Fruit fly (Drosophila melanogaster) whole organism, embryonic: Measurements from ENCODE around the gene CG34301.

Experiments used
- CG10959 ChIP-seq: fragments of 200-800 bp; sonication (Bioruptor generic); IDR thresholded peaks from 2 replicates; pipeline ENCODE4 v1.3.6; 2022; ENCODE audit warnings: missing biosample characterization, missing genetic modification characterization
- CG11093 ChIP-seq: fragments of 200-800 bp; sonication (Bioruptor generic); IDR thresholded peaks from 3 replicates; pipeline ENCODE4 v1.3.6; 2022; ENCODE audit warnings: missing biosample characterization, missing genetic modification characterization
- CG12299 ChIP-seq: fragments of 200-800 bp; sonication (Bioruptor generic); optimal IDR thresholded peaks from 2 replicates; lab custom pipeline; 2018; ENCODE audit warnings: missing biosample characterization, mild to moderate bottlenecking, missing genetic modification characterization
- CG13775 ChIP-seq: fragments of 200-800 bp; sonication (Bioruptor generic); optimal IDR thresholded peaks from 3 replicates; lab custom pipeline; 2017; ENCODE audit warnings: missing biosample characterization, mild to moderate bottlenecking, missing genetic modification characterization
- CG13894 ChIP-seq: fragments of 200-800 bp; sonication (Bioruptor generic); optimal IDR thresholded peaks from 3 replicates; lab custom pipeline; 2018; ENCODE audit warnings: missing biosample characterization, mild to moderate bottlenecking, missing genetic modification characterization, moderate library complexity
- CG14965 ChIP-seq: fragments of 200-800 bp; sonication (Bioruptor generic); optimal IDR thresholded peaks from 2 replicates; lab custom pipeline; 2016; ENCODE audit warnings: missing biosample characterization, missing genetic modification characterization, borderline replicate concordance
- CG15269 ChIP-seq: fragments of 200-800 bp; sonication (Bioruptor generic); optimal IDR thresholded peaks from 2 replicates; lab custom pipeline; 2018; ENCODE audit warnings: missing biosample characterization, mild to moderate bottlenecking, missing genetic modification characterization, moderate library complexity
- CG17612 ChIP-seq: fragments of 200-800 bp; sonication (Bioruptor generic); IDR thresholded peaks from 2 replicates; pipeline ENCODE4 v1.3.6; 2022; ENCODE audit warnings: missing biosample characterization, missing genetic modification characterization
- CG2120 ChIP-seq: fragments of 200-800 bp; sonication (Bioruptor generic); optimal IDR thresholded peaks from 3 replicates; lab custom pipeline; 2016; ENCODE audit warnings: missing biosample characterization, missing genetic modification characterization
- CG2678 ChIP-seq: fragments of 200-800 bp; sonication (Bioruptor generic); optimal IDR thresholded peaks from 3 replicates; lab custom pipeline; 2019; ENCODE audit warnings: missing biosample characterization, mild to moderate bottlenecking, missing genetic modification characterization, moderate library complexity
- CG2712 ChIP-seq: fragments of 200-800 bp; optimal IDR thresholded peaks from 3 replicates; lab custom pipeline; 2019; ENCODE audit warnings: missing biosample characterization, mild to moderate bottlenecking, missing genetic modification characterization, moderate library complexity
- CG31365 ChIP-seq: fragments of 200-800 bp; sonication (Bioruptor generic); optimal IDR thresholded peaks from 2 replicates; lab custom pipeline; 2018; ENCODE audit warnings: missing biosample characterization, mild to moderate bottlenecking, missing genetic modification characterization
- CG33213 ChIP-seq: fragments of 200-800 bp; sonication (Bioruptor generic); optimal IDR thresholded peaks from 3 replicates; lab custom pipeline; 2016; ENCODE audit warnings: missing biosample characterization, missing genetic modification characterization
- CG33557 ChIP-seq: fragments of 200-800 bp; sonication (Bioruptor generic); optimal IDR thresholded peaks from 2 replicates; lab custom pipeline; 2019; ENCODE audit warnings: missing biosample characterization, mild to moderate bottlenecking, missing genetic modification characterization, moderate library complexity
- CG3407 ChIP-seq: fragments of 200-800 bp; sonication (Bioruptor generic); optimal IDR thresholded peaks from 2 replicates; lab custom pipeline; 2018; ENCODE audit warnings: missing biosample characterization, mild to moderate bottlenecking, missing genetic modification characterization
- CG4328 ChIP-seq: fragments of 200-800 bp; sonication (Bioruptor generic); optimal IDR thresholded peaks from 3 replicates; lab custom pipeline; 2017; ENCODE audit warnings: missing biosample characterization, missing genetic modification reagents, missing genetic modification characterization
- CG5245 ChIP-seq: fragments of 200-800 bp; sonication (Bioruptor generic); optimal IDR thresholded peaks from 3 replicates; lab custom pipeline; 2016; ENCODE audit warnings: missing biosample characterization, missing genetic modification characterization
- CG7357 ChIP-seq: fragments of 200-800 bp; sonication (Bioruptor generic); IDR thresholded peaks from 3 replicates; pipeline ENCODE4 v1.3.6; 2022; ENCODE audit warnings: missing biosample characterization, missing genetic modification characterization
- CG7963 ChIP-seq: fragments of 200-800 bp; sonication (Bioruptor generic); IDR thresholded peaks from 3 replicates; pipeline ENCODE4 v1.3.6; 2022; ENCODE audit warnings: missing biosample characterization, missing genetic modification characterization; ENCODE audit not compliant: partially characterized antibody
- CG9817 ChIP-seq: fragments of 200-800 bp; sonication (Bioruptor generic); optimal IDR thresholded peaks from 2 replicates; lab custom pipeline; 2018; ENCODE audit warnings: missing biosample characterization, mild to moderate bottlenecking, missing genetic modification characterization, moderate library complexity
- Gsc ChIP-seq: fragments of 200-800 bp; sonication (Bioruptor generic); IDR thresholded peaks from 2 replicates; pipeline ENCODE4 v1.3.6; 2022; ENCODE audit warnings: missing biosample characterization, missing genetic modification characterization
- HLH4C ChIP-seq: fragments of 200-800 bp; sonication (Bioruptor generic); IDR thresholded peaks from 3 replicates; pipeline ENCODE4 v1.3.6; 2022; ENCODE audit warnings: missing biosample characterization, missing genetic modification characterization; ENCODE audit not compliant: partially characterized antibody
- NfI ChIP-seq: fragments of 200-800 bp; sonication (Bioruptor generic); optimal IDR thresholded peaks from 3 replicates; lab custom pipeline; 2018; ENCODE audit warnings: missing biosample characterization, mild to moderate bottlenecking, missing genetic modification characterization, moderate library complexity
- Rfx ChIP-seq: fragments of 200-800 bp; sonication (Bioruptor generic); IDR thresholded peaks from 2 replicates; pipeline ENCODE4 v1.3.6; 2022; ENCODE audit warnings: missing biosample characterization, missing genetic modification characterization
- Spps ChIP-seq: fragments of 200-800 bp; sonication (Bioruptor generic); optimal IDR thresholded peaks from 2 replicates; lab custom pipeline; 2018; ENCODE audit warnings: missing biosample characterization, mild to moderate bottlenecking, missing genetic modification characterization
- TFAM ChIP-seq: fragments of 200-800 bp; sonication (Bioruptor generic); optimal IDR thresholded peaks from 2 replicates; lab custom pipeline; 2017; ENCODE audit warnings: missing biosample characterization, missing genetic modification characterization, inconsistent platforms
- az2 ChIP-seq: fragments of 200-800 bp; sonication (Bioruptor generic); optimal IDR thresholded peaks from 3 replicates; lab custom pipeline; 2016; ENCODE audit warnings: missing biosample characterization, missing genetic modification characterization
- bcd ChIP-seq: fragments of 200-800 bp; sonication (Bioruptor generic); optimal IDR thresholded peaks from 2 replicates; lab custom pipeline; 2017; ENCODE audit warnings: missing biosample characterization, mild to moderate bottlenecking, missing genetic modification characterization
- caup ChIP-seq: fragments of 200-800 bp; sonication (Bioruptor generic); optimal IDR thresholded peaks from 3 replicates; lab custom pipeline; 2017; ENCODE audit warnings: missing biosample characterization, mild to moderate bottlenecking, missing genetic modification characterization, moderate library complexity; ENCODE audit not compliant: severe bottlenecking
- ci ChIP-seq: fragments of 200-800 bp; sonication (Bioruptor generic); IDR thresholded peaks from 3 replicates; pipeline ENCODE4 v1.3.6; 2022; ENCODE audit warnings: missing biosample characterization, missing genetic modification characterization
- crol ChIP-seq: fragments of 200-800 bp; sonication (Bioruptor generic); IDR thresholded peaks from 2 replicates; pipeline ENCODE4 v1.3.6; 2022; ENCODE audit warnings: missing biosample characterization, missing genetic modification characterization
- ewg ChIP-seq: fragments of 200-800 bp; sonication (Bioruptor generic); optimal IDR thresholded peaks from 3 replicates; lab custom pipeline; 2017; ENCODE audit warnings: mild to moderate bottlenecking, missing biosample characterization, missing genetic modification reagents, missing genetic modification characterization
- gem ChIP-seq: fragments of 200-800 bp; sonication (Bioruptor generic); optimal IDR thresholded peaks from 2 replicates; lab custom pipeline; 2019; ENCODE audit warnings: missing biosample characterization, mild to moderate bottlenecking, missing genetic modification characterization, moderate library complexity
- gfzf ChIP-seq: fragments of 200-800 bp; sonication (Bioruptor generic); optimal IDR thresholded peaks from 2 replicates; lab custom pipeline; 2016; ENCODE audit warnings: missing biosample characterization, mild to moderate bottlenecking, missing genetic modification characterization, moderate library complexity
- gro ChIP-seq: fragments of 200-800 bp; sonication (Bioruptor generic); optimal IDR thresholded peaks from 2 replicates; lab custom pipeline; 2016; ENCODE audit warnings: missing biosample characterization, missing genetic modification characterization
- insv ChIP-seq, 2 experiments: fragments of 200-800 bp; sonication (Bioruptor generic); optimal IDR thresholded peaks; 3 replicates each; lab custom pipeline; 2016 to 2018; ENCODE audit warnings: missing biosample characterization in 2 of 2, missing genetic modification characterization in 2 of 2
- jigr1 ChIP-seq: fragments of 200-800 bp; sonication (Bioruptor generic); IDR thresholded peaks from 3 replicates; pipeline ENCODE4 v1.3.6; 2022; ENCODE audit warnings: missing biosample characterization, missing genetic modification characterization
- lbe ChIP-seq: fragments of 200-800 bp; sonication (Bioruptor generic); optimal IDR thresholded peaks from 2 replicates; lab custom pipeline; 2016; ENCODE audit warnings: missing biosample characterization, mild to moderate bottlenecking, missing genetic modification characterization
- lola ChIP-seq, 3 experiments: fragments of >200 bp in 2 of 3; fragments of 200-800 bp in 1 of 3; sonication (Bioruptor generic) in 1 of 3; optimal IDR thresholded peaks; 2 replicates each; lab custom pipeline; 2017 to 2019; ENCODE audit warnings: missing biosample characterization in 3 of 3, missing genetic modification characterization in 3 of 3, mild to moderate bottlenecking in 1 of 3, moderate library complexity in 1 of 3
- mam ChIP-seq: fragments of 200-800 bp; sonication (Bioruptor generic); optimal IDR thresholded peaks from 3 replicates; lab custom pipeline; 2016; ENCODE audit warnings: missing biosample characterization, missing genetic modification characterization
- nau ChIP-seq: fragments of 200-800 bp; sonication (Bioruptor generic); optimal IDR thresholded peaks from 3 replicates; lab custom pipeline; 2017; ENCODE audit warnings: missing biosample characterization, mild to moderate bottlenecking, missing genetic modification characterization, missing genetic modification reagents
- nom ChIP-seq: fragments of 200-800 bp; sonication (Bioruptor generic); optimal IDR thresholded peaks from 2 replicates; lab custom pipeline; 2017; ENCODE audit warnings: missing biosample characterization, missing genetic modification characterization, mild to moderate bottlenecking, moderate library complexity, missing genetic modification reagents
- p53 ChIP-seq: fragments of 200-800 bp; sonication (Bioruptor generic); optimal IDR thresholded peaks from 2 replicates; lab custom pipeline; 2016; ENCODE audit warnings: missing biosample characterization, missing genetic modification characterization
- psq ChIP-seq: fragments of 200-800 bp; sonication (Bioruptor generic); optimal IDR thresholded peaks from 2 replicates; lab custom pipeline; 2017; ENCODE audit warnings: missing biosample characterization, missing genetic modification characterization
- pum ChIP-seq: fragments of 200-800 bp; sonication (Bioruptor generic); optimal IDR thresholded peaks from 2 replicates; lab custom pipeline; 2016; ENCODE audit warnings: missing biosample characterization, missing genetic modification characterization
- sens-2 ChIP-seq: fragments of 200-800 bp; sonication (Bioruptor generic); IDR thresholded peaks from 2 replicates; pipeline ENCODE4 v1.3.6; 2022; ENCODE audit warnings: missing biosample characterization, missing genetic modification characterization
- so ChIP-seq: fragments of 200-800 bp; sonication (Bioruptor generic); IDR thresholded peaks from 3 replicates; pipeline ENCODE4 v1.3.6; 2022; ENCODE audit warnings: missing biosample characterization, missing genetic modification characterization
- sr ChIP-seq: fragments of 200-800 bp; sonication (Bioruptor generic); IDR thresholded peaks from 3 replicates; pipeline ENCODE4 v1.3.6; 2022; ENCODE audit warnings: missing biosample characterization, missing genetic modification characterization
- tgo ChIP-seq: fragments of 200-800 bp; sonication (Bioruptor generic); IDR thresholded peaks from 3 replicates; pipeline ENCODE4 v1.3.6; 2022; ENCODE audit warnings: missing biosample characterization, missing genetic modification characterization
- trem ChIP-seq: fragments of 200-800 bp; optimal IDR thresholded peaks from 3 replicates; lab custom pipeline; 2019; ENCODE audit warnings: missing biosample characterization, mild to moderate bottlenecking, missing genetic modification characterization, moderate library complexity

The CG34301 gene

dm6 chr3R:8819551-8820057 is 46.4 kb downstream of the CG34301 start (continued):
- TF ChIP-seq NfI (GFP tag; lab: Kevin White, UChicago): no peak
- TF ChIP-seq sens-2: no peak
- no peak for TF ChIP-seq CG7963 (GFP tag; lab: Robert Waterston, UW)
- TF ChIP-seq CG13775 (GFP tag; lab: Kevin White, UChicago): no peak
- TF ChIP-seq CG11093 (GFP tag; lab: Robert Waterston, UW): no peak
- TF ChIP-seq CG33213: peak; percentile 35
- peak; percentile 20 for TF ChIP-seq nau
- no peak for TF ChIP-seq TFAM (GFP tag; lab: Kevin White, UChicago)
- TF ChIP-seq tgo (GFP tag; lab: Robert Waterston, UW): no peak
- no peak for TF ChIP-seq CG17612 (GFP tag; lab: Robert Waterston, UW)
- TF ChIP-seq p53: no peak
- TF ChIP-seq ci (GFP tag; lab: Robert Waterston, UW): peak; percentile 59; the same call in 2 of the 3 replicates
- no peak for TF ChIP-seq gro (GFP tag; lab: Kevin White, UChicago)
- no peak for TF ChIP-seq crol (GFP tag; lab: Robert Waterston, UW)
- TF ChIP-seq CG2712 (tag; lab: Kevin White, UChicago): no peak
- TF ChIP-seq HLH4C (GFP tag; lab: Robert Waterston, UW): no peak
- TF ChIP-seq trem (tag; lab: Kevin White, UChicago): no peak
- no peak for TF ChIP-seq pum (GFP tag; lab: Kevin White, UChicago)
- TF ChIP-seq jigr1 (GFP tag; lab: Robert Waterston, UW): no peak
- no peak for TF ChIP-seq CG10959 (GFP tag; lab: Robert Waterston, UW)
- TF ChIP-seq psq (GFP tag; lab: Kevin White, UChicago): no peak
- TF ChIP-seq Spps (tag; lab: Kevin White, UChicago): no peak
- TF ChIP-seq CG13894 (tag; lab: Kevin White, UChicago): peak; percentile 25
- peak; percentile 42 for TF ChIP-seq CG2678 (tag; lab: Kevin White, UChicago)
- TF ChIP-seq sr (GFP tag; lab: Robert Waterston, UW): no peak
- peak in 1 of 2 experiments; percentile 13 for TF ChIP-seq insv (GFP tag; optimal IDR thresholded peaks at IDR 0.05; lab: Kevin White, UChicago)
- peak; percentile 18 for TF ChIP-seq CG4328 (GFP tag; lab: Kevin White, UChicago)
- TF ChIP-seq az2: no peak
- TF ChIP-seq so: peak; percentile 51; the same call in 1 of the 3 replicates
- TF ChIP-seq lola (GFP tag; optimal IDR thresholded peaks at IDR 0.05; lab: Kevin White, UChicago): peak in 1 of 3 experiments; percentile 10
- TF ChIP-seq mam (GFP tag; lab: Kevin White, UChicago): peak; percentile 3
- no peak for TF ChIP-seq CG5245 (GFP tag; lab: Kevin White, UChicago)
- no peak for TF ChIP-seq CG14965 (GFP tag; lab: Kevin White, UChicago)
- peak; percentile 23 for TF ChIP-seq CG15269 (tag; lab: Kevin White, UChicago)
- TF ChIP-seq bcd (GFP tag; lab: Kevin White, UChicago): peak; percentile 16
- TF ChIP-seq Gsc: no peak
- no peak for TF ChIP-seq nom
- TF ChIP-seq Rfx (GFP tag; lab: Robert Waterston, UW): peak; percentile 47; the same call in 1 of the 2 replicates
- TF ChIP-seq CG33557 (GFP tag; lab: Kevin White, UChicago): no peak
- TF ChIP-seq ewg (GFP tag; lab: Kevin White, UChicago): no peak
- TF ChIP-seq CG31365 (tag; lab: Kevin White, UChicago): no peak
- TF ChIP-seq gfzf (GFP tag; lab: Kevin White, UChicago): no peak
- peak; percentile 55 for TF ChIP-seq caup (GFP tag; lab: Kevin White, UChicago)
- no peak for TF ChIP-seq CG9817 (tag; lab: Kevin White, UChicago)
- TF ChIP-seq CG3407 (GFP tag; lab: Kevin White, UChicago): no peak
- no peak for TF ChIP-seq CG2120 (GFP tag; lab: Kevin White, UChicago)
- TF ChIP-seq lbe (GFP tag; lab: Kevin White, UChicago): peak; percentile 11
- TF ChIP-seq CG7357 (GFP tag; lab: Robert Waterston, UW): no peak
- peak; percentile 36 for TF ChIP-seq CG12299
- no peak for TF ChIP-seq gem (tag; lab: Kevin White, UChicago)
